Worm (Caenorhabditis elegans) whole organism, mixed stage, embryonic: ENCODE results near the gene klo-1.

Experiments
- M03D4.4 ChIP-seq: sonication (generic microtip); optimal IDR thresholded peaks from 2 replicates; lab custom pipeline; 2017; ENCODE audit warnings: mild to moderate bottlenecking, missing genetic modification characterization, missing compliant biosample characterization
- bed-3 ChIP-seq: fragments of 200-800 bp; sonication (Bioruptor generic); optimal IDR thresholded peaks from 3 replicates; lab custom pipeline; 2018; ENCODE audit warnings: mild to moderate bottlenecking, missing genetic modification characterization, moderate library complexity, missing compliant biosample characterization
- blmp-1 ChIP-seq: fragments of 150-350 bp; optimal IDR thresholded peaks from 2 replicates; lab custom pipeline; 2014; ENCODE audit warnings: missing biosample characterization, missing genetic modification characterization
- ceh-39 ChIP-seq: fragments of 150-350 bp; optimal IDR thresholded peaks from 2 replicates; lab custom pipeline; 2014; ENCODE audit warnings: missing biosample characterization, missing genetic modification characterization
- ceh-43 ChIP-seq: fragments of 200-800 bp; sonication (Bioruptor generic); optimal IDR thresholded peaks from 2 replicates; lab custom pipeline; 2018; ENCODE audit warnings: mild to moderate bottlenecking, missing genetic modification characterization, moderate library complexity, missing compliant biosample characterization
- ceh-83 ChIP-seq: fragments of 200-800 bp; sonication (Bioruptor generic); optimal IDR thresholded peaks from 2 replicates; lab custom pipeline; 2018; ENCODE audit warnings: mild to moderate bottlenecking, missing genetic modification characterization, missing compliant biosample characterization
- ces-1 ChIP-seq: fragments of 150-350 bp; optimal IDR thresholded peaks from 2 replicates; lab custom pipeline; 2014; ENCODE audit warnings: missing biosample characterization, missing genetic modification reagents, missing genetic modification characterization
- cnd-1 ChIP-seq: fragments of 200-800 bp; sonication (Bioruptor generic); optimal IDR thresholded peaks from 2 replicates; lab custom pipeline; 2018; ENCODE audit warnings: mild to moderate bottlenecking, missing genetic modification characterization, missing compliant biosample characterization
- drap-1 ChIP-seq: fragments of 200-800 bp; sonication (Bioruptor generic); optimal IDR thresholded peaks from 3 replicates; lab custom pipeline; 2018; ENCODE audit warnings: mild to moderate bottlenecking, missing genetic modification characterization, missing compliant biosample characterization
- elt-1 ChIP-seq: sonication (generic microtip); optimal IDR thresholded peaks from 2 replicates; lab custom pipeline; 2017; ENCODE audit warnings: missing genetic modification characterization, mild to moderate bottlenecking, missing compliant biosample characterization, antibody characterized with exemption, moderate library complexity, borderline replicate concordance; ENCODE audit not compliant: insufficient read depth
- flh-1 ChIP-seq: fragments of 200-800 bp; sonication (Bioruptor generic); optimal IDR thresholded peaks from 2 replicates; lab custom pipeline; 2018; ENCODE audit warnings: mild to moderate bottlenecking, missing genetic modification characterization, moderate library complexity, missing compliant biosample characterization
- ham-2 ChIP-seq: fragments of 200-800 bp; sonication (Bioruptor generic); optimal IDR thresholded peaks from 2 replicates; lab custom pipeline; 2018; ENCODE audit warnings: mild to moderate bottlenecking, missing genetic modification characterization, missing compliant biosample characterization
- lin-32 ChIP-seq: fragments of 200-800 bp; sonication (Bioruptor generic); optimal IDR thresholded peaks from 2 replicates; lab custom pipeline; 2018; ENCODE audit warnings: mild to moderate bottlenecking, missing genetic modification characterization, missing compliant biosample characterization
- lsy-2 ChIP-seq: fragments of 150-350 bp; optimal IDR thresholded peaks from 2 replicates; lab custom pipeline; 2014; ENCODE audit warnings: missing biosample characterization, missing genetic modification characterization
- mab-5 ChIP-seq: fragments of 150-350 bp; optimal IDR thresholded peaks from 2 replicates; lab custom pipeline; 2014; ENCODE audit warnings: missing biosample characterization, missing genetic modification characterization
- mep-1 ChIP-seq: fragments of 150-350 bp; optimal IDR thresholded peaks from 2 replicates; lab custom pipeline; 2017; ENCODE audit warnings: missing biosample characterization, missing genetic modification reagents, missing genetic modification characterization, inconsistent platforms
- nhr-2 ChIP-seq: fragments of 150-350 bp; optimal IDR thresholded peaks from 2 replicates; lab custom pipeline; 2014; ENCODE audit warnings: missing biosample characterization, missing genetic modification characterization
- nhr-237 ChIP-seq: fragments of 150-350 bp; optimal IDR thresholded peaks from 2 replicates; lab custom pipeline; 2014; ENCODE audit warnings: missing biosample characterization, missing genetic modification characterization
- nhr-28 ChIP-seq: fragments of 150-350 bp; optimal IDR thresholded peaks from 2 replicates; lab custom pipeline; 2014; ENCODE audit warnings: missing biosample characterization, missing genetic modification characterization
- nhr-76 ChIP-seq: sonication (generic microtip); optimal IDR thresholded peaks from 2 replicates; lab custom pipeline; 2017; ENCODE audit warnings: missing biosample characterization, missing genetic modification characterization
- pha-4 ChIP-seq: fragments of 150-350 bp; optimal IDR thresholded peaks from 2 replicates; lab custom pipeline; 2018; ENCODE audit warnings: missing biosample characterization, missing genetic modification reagents, missing genetic modification characterization
- sem-2 ChIP-seq: fragments of 200-800 bp; sonication (Bioruptor generic); optimal IDR thresholded peaks from 2 replicates; lab custom pipeline; 2018; ENCODE audit warnings: mild to moderate bottlenecking, missing genetic modification characterization, missing compliant biosample characterization
- snpc-4 ChIP-seq: fragments of 150-350 bp; optimal IDR thresholded peaks from 2 replicates; lab custom pipeline; 2014; ENCODE audit warnings: missing biosample characterization, missing genetic modification characterization
- sptf-1 ChIP-seq: sonication (generic microtip); optimal IDR thresholded peaks from 2 replicates; lab custom pipeline; 2017; ENCODE audit warnings: mild to moderate bottlenecking, missing genetic modification characterization, moderate library complexity, missing compliant biosample characterization
- unc-120 ChIP-seq: sonication (generic microtip); optimal IDR thresholded peaks from 2 replicates; lab custom pipeline; 2017; ENCODE audit warnings: missing genetic modification characterization, missing compliant biosample characterization; ENCODE audit not compliant: poor library complexity, severe bottlenecking
- unc-39 ChIP-seq: fragments of 150-350 bp; optimal IDR thresholded peaks from 2 replicates; lab custom pipeline; 2014; ENCODE audit warnings: missing biosample characterization, missing genetic modification characterization
- unc-62 ChIP-seq: fragments of 150-350 bp; optimal IDR thresholded peaks from 2 replicates; lab custom pipeline; 2014; ENCODE audit warnings: missing biosample characterization, missing genetic modification reagents, missing genetic modification characterization
- zip-8 ChIP-seq: fragments of 150-350 bp; optimal IDR thresholded peaks from 2 replicates; lab custom pipeline; 2014; ENCODE audit warnings: missing biosample characterization, missing genetic modification characterization

The klo-1 gene

ce11 chrIV:7736616-7737015, 11.4 kb downstream of the klo-1 start:
- TF ChIP-seq nhr-237 (tag; lab: Kevin White, UChicago) (no peak), flh-1 (GFP tag; lab: Kevin White, UChicago) (no peak), ces-1 (GFP tag; lab: Kevin White, UChicago) (peak; percentile 50), lsy-2 (tag; lab: Kevin White, UChicago) (no peak)

DNA sequence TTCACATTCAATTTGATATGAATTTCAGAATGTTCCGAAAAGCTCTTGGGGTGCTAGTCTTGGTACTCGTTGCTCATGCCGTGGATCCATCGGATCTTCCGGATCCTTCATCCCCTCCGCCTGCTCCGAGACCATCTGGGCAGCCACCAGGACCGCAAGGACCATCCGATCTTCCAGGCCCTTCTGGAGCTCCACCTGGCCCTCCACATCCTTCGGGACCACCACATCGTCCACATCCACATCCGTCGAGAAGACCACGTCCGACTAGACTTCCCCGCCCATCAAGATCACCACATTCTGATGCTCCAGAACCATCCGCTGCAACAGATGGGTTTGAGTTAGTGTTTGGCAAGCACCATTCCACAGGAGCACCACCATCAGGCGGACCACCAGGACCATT, 13.4 kb downstream of the klo-1 start, which contains the start of gene clx-1:
Gene clx-1, plus strand, starts transcription at position 30 of the 400 bp plus-strand sequence.
- TF ChIP-seq unc-62: no peak
- no peak for TF ChIP-seq blmp-1
- no peak for TF ChIP-seq bed-3 (GFP tag; lab: Kevin White, UChicago)
- no peak for TF ChIP-seq cnd-1 (tag; lab: Kevin White, UChicago)
- TF ChIP-seq ces-1 (GFP tag; lab: Kevin White, UChicago): no peak

DNA sequence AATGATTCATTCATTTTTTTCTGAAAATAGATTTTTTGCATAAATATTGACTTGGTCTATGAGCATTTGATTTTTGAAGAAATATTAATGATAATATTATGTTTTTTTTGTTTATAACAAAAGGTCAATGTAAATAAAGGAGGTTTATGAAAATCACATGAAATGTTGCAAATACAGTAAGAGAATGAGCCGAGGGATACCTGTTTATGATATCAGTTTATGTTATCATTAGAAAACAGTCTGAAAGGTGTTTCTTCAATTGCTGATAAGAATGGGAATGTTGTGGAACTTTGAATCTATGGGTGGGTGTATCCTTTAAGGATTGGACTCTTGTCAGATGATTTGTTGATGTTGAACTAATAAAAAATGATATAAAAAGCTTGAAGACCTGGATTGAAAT, 13.9 kb downstream of the klo-1 start:
- TF ChIP-seq mep-1 (tag; lab: Kevin White, UChicago) (no peak), ceh-43 (GFP tag; lab: Kevin White, UChicago) (no peak), M03D4.4 (tag; lab: Kevin White, UChicago) (no peak), pha-4 (tag; lab: Kevin White, UChicago) (no peak), elt-1 (tag; lab: Kevin White, UChicago) (no peak), unc-62 (no peak), sem-2 (GFP tag; lab: Kevin White, UChicago) (no peak), unc-39 (no peak), zip-8 (tag; lab: Kevin White, UChicago) (no peak), ceh-83 (GFP tag; lab: Kevin White, UChicago) (no peak), lsy-2 (tag; lab: Kevin White, UChicago) (no peak), lin-32 (GFP tag; lab: Kevin White, UChicago) (no peak), blmp-1 (no peak), flh-1 (GFP tag; lab: Kevin White, UChicago) (no peak), sptf-1 (tag; lab: Kevin White, UChicago) (no peak), ces-1 (GFP tag; lab: Kevin White, UChicago) (no peak), ceh-39 (tag; lab: Kevin White, UChicago) (no peak), ham-2 (no peak), snpc-4 (tag; lab: Kevin White, UChicago) (no peak), nhr-28 (tag; lab: Kevin White, UChicago) (no peak)

DNA sequence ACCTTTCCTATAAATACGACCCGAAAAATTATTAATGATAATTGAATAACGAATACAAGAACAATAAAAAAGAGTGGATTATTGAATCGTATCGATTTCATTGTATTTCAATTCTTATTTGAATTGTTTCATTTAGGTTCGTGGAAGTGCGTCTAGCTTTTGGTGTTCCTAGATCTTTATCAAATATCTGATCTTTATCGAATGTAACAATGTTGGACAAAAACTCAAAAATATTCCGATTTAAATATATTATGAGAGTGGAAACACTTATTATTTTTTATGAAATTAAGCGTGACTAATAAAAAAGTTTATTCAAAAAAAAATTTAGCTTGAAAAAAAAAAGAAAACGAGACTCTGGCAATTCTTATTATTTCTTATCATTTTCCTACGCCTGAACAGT, 16.1 kb downstream of the klo-1 start, which contains the start of the genes C50F7.9 and C50F7.3:
Gene C50F7.9, minus strand, starts transcription at position 101 of the 400 bp plus-strand sequence.
Gene C50F7.3, plus strand, starts transcription at position 370 of the 400 bp plus-strand sequence.
- TF ChIP-seq unc-39: no peak
- no peak for TF ChIP-seq nhr-28 (tag; lab: Kevin White, UChicago)
- no peak for TF ChIP-seq cnd-1 (tag; lab: Kevin White, UChicago)
- no peak for TF ChIP-seq unc-120 (tag; lab: Kevin White, UChicago)
- no peak for TF ChIP-seq nhr-2
- TF ChIP-seq nhr-76: no peak
- no peak for TF ChIP-seq unc-62
- TF ChIP-seq, all 35 proteins: peak for 0

ce11 chrIV:7728402-7728963, 19.5 kb downstream of the klo-1 start, which contains the start of gene sucg-1:
sucg-1 (plus strand) TSS chrIV:7728913.
- TF ChIP-seq ces-1 (GFP tag; lab: Kevin White, UChicago) (peak; percentile 2), nhr-237 (tag; lab: Kevin White, UChicago) (no peak)

DNA sequence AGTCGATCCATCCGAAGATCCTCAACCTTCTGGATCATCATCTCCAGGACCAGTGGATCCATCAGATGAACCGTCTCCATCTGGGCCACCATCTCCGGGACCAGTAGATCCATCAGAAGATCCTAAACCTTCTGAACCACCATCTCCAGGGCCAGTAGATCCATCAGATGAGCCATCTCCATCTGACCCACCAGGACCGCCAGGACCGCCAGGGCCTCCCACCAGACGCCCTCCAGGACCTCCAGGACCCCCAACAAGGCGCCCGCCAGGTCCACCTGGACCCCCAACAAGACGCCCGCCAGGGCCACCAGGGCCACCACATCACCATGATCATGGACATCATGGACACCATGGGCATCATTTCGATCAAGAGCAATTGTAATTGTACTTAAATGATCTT, 20.8 kb downstream of the klo-1 start:
- TF ChIP-seq cnd-1 (tag; lab: Kevin White, UChicago): no peak
- TF ChIP-seq drap-1 (GFP tag; lab: Kevin White, UChicago): no peak
- no peak for TF ChIP-seq mab-5 (tag; lab: Kevin White, UChicago)
